Worm (Caenorhabditis elegans): Measurements from ENCODE around the gene npp-22.

ce11 chrV:11711751-11712150, 21.5 kb downstream of the npp-22 start:
- TF ChIP-seq nhr-19 (GFP tag; conservative IDR thresholded peaks at IDR 0.05) (no peak), unc-62 (GFP tag; optimal IDR thresholded peaks at IDR 0.05) (no peak), nhr-237 (tag; optimal IDR thresholded peaks at IDR 0.05) (no peak), egl-27 (tag; optimal IDR thresholded peaks at IDR 0.05) (no peak), lin-13 (GFP tag; optimal IDR thresholded peaks at IDR 0.05) (no peak)

All from whole organism, L1 larva.